Fruit fly (Drosophila melanogaster) Kc167 (cell line): Measurements from ENCODE around the gene CG17593.

Experiments
- Myc ChIP-seq: fragments of >200 bp; optimal IDR thresholded peaks from 2 replicates; lab custom pipeline; 2017; ENCODE audit warnings: missing external identifiers
- Sin3A ChIP-seq: fragments of >200 bp; optimal IDR thresholded peaks from 2 replicates; lab custom pipeline; 2018; ENCODE audit warnings: missing external identifiers
- h ChIP-seq: fragments of >200 bp; optimal IDR thresholded peaks from 3 replicates; lab custom pipeline; 2018; ENCODE audit warnings: missing external identifiers
- psq ChIP-seq: fragments of >200 bp; optimal IDR thresholded peaks from 2 replicates; lab custom pipeline; 2017; ENCODE audit warnings: missing external identifiers

dm6 chr2L:3506322-3506721, 8.3 kb upstream of the CG17593 start:
- TF ChIP-seq psq (lab: Kevin White, UChicago) (no peak), h (lab: Kevin White, UChicago) (no peak), Sin3A (lab: Kevin White, UChicago) (no peak), Myc (lab: Kevin White, UChicago) (no peak)
